Worm (Caenorhabditis elegans) whole organism, L4 larva: Measurements from ENCODE around the gene sprr-2.

Experiments used
- F49E8.2 ChIP-seq: sonication (generic microtip); optimal IDR thresholded peaks from 2 replicates; lab custom pipeline; 2016; ENCODE audit warnings: missing compliant biosample characterization, mild to moderate bottlenecking, missing genetic modification characterization, borderline replicate concordance
- Y48G9A.11 ChIP-seq: fragments of 200-800 bp; sonication (Bioruptor generic); IDR thresholded peaks from 2 replicates; pipeline ENCODE4 v1.3.6; 2022; ENCODE audit warnings: missing genetic modification reagents, missing genetic modification characterization, missing compliant biosample characterization
- Y5F2A.4 ChIP-seq: fragments of 200-800 bp; sonication (Bioruptor generic); optimal IDR thresholded peaks from 2 replicates; lab custom pipeline; 2018; ENCODE audit warnings: mild to moderate bottlenecking, missing genetic modification characterization, missing compliant biosample characterization
- ZK337.2 ChIP-seq: fragments of 200-800 bp; sonication (Bioruptor generic); IDR thresholded peaks from 2 replicates; pipeline ENCODE4 v1.3.6; 2022; ENCODE audit warnings: missing genetic modification reagents, missing genetic modification characterization, missing compliant biosample characterization
- ama-1 ChIP-seq: fragments of 150-350 bp; optimal IDR thresholded peaks from 2 replicates; lab custom pipeline; 2014; ENCODE audit warnings: inconsistent platforms, mixed read lengths
- attf-4 ChIP-seq: sonication (generic microtip); optimal IDR thresholded peaks from 3 replicates; lab custom pipeline; 2017; ENCODE audit warnings: missing biosample characterization, missing genetic modification characterization
- ceh-20 ChIP-seq: fragments of 200-800 bp; sonication (Bioruptor generic); IDR thresholded peaks from 2 replicates; pipeline ENCODE4 v1.3.6; 2022; ENCODE audit warnings: missing genetic modification reagents, missing genetic modification characterization, missing compliant biosample characterization
- ceh-32 ChIP-seq: sonication (generic microtip); optimal IDR thresholded peaks from 2 replicates; lab custom pipeline; 2016; ENCODE audit warnings: mild to moderate bottlenecking, missing genetic modification characterization, missing compliant biosample characterization; ENCODE audit not compliant: poor library complexity
- ceh-82 ChIP-seq: sonication (generic microtip); optimal IDR thresholded peaks from 2 replicates; lab custom pipeline; 2017; ENCODE audit warnings: missing biosample characterization, missing genetic modification characterization
- daf-16 ChIP-seq, 3 experiments: sonication (generic microtip); optimal IDR thresholded peaks; 2 replicates each; lab custom pipeline; 2016 to 2017; ENCODE audit warnings: missing genetic modification characterization in 3 of 3, missing genetic modification reagents in 3 of 3, mild to moderate bottlenecking in 2 of 3, missing compliant biosample characterization in 2 of 3, missing biosample characterization in 1 of 3, moderate library complexity in 1 of 3
- daf-19 ChIP-seq: fragments of 200-800 bp; sonication (Bioruptor generic); conservative IDR thresholded peaks from 2 replicates; pipeline ENCODE4 v1.3.6; 2022; ENCODE audit warnings: missing genetic modification characterization, missing compliant biosample characterization
- dpl-1 ChIP-seq: fragments of 150-350 bp; optimal IDR thresholded peaks from 2 replicates; lab custom pipeline; 2014; ENCODE audit warnings: missing biosample characterization, missing genetic modification reagents, missing genetic modification characterization
- dve-1 ChIP-seq: sonication (generic microtip); optimal IDR thresholded peaks from 2 replicates; lab custom pipeline; 2017; ENCODE audit warnings: antibody characterized with exemption, mild to moderate bottlenecking, missing genetic modification characterization, missing compliant biosample characterization; ENCODE audit not compliant: insufficient read depth
- egl-43 ChIP-seq: fragments of 200-800 bp; sonication (Bioruptor generic); IDR thresholded peaks from 2 replicates; pipeline ENCODE4 v1.3.6; 2022; ENCODE audit warnings: missing genetic modification reagents, missing genetic modification characterization, missing compliant biosample characterization
- gei-8 ChIP-seq: fragments of 200-800 bp; sonication (Bioruptor generic); optimal IDR thresholded peaks from 2 replicates; lab custom pipeline; 2018; ENCODE audit warnings: mild to moderate bottlenecking, missing genetic modification characterization, missing compliant biosample characterization
- hif-1 ChIP-seq, 2 experiments: sonication (generic microtip); optimal IDR thresholded peaks; 2 replicates each; lab custom pipeline; 2016 to 2017; ENCODE audit warnings: missing compliant biosample characterization in 2 of 2, missing genetic modification characterization in 2 of 2, missing genetic modification reagents in 2 of 2, missing genotype in 2 of 2, mild to moderate bottlenecking in 1 of 2
- hlh-11 ChIP-seq: fragments of 200-800 bp; sonication (Bioruptor generic); optimal IDR thresholded peaks from 2 replicates; lab custom pipeline; 2018; ENCODE audit warnings: mild to moderate bottlenecking, missing genetic modification characterization, missing compliant biosample characterization
- jun-1 ChIP-seq: fragments of 150-350 bp; optimal IDR thresholded peaks from 2 replicates; lab custom pipeline; 2014; ENCODE audit warnings: missing biosample characterization, missing genetic modification reagents, missing genetic modification characterization
- lin-1 ChIP-seq: fragments of 200-800 bp; sonication (Bioruptor generic); IDR thresholded peaks from 2 replicates; pipeline ENCODE4 v1.3.6; 2022; ENCODE audit warnings: missing genetic modification reagents, missing genetic modification characterization, missing compliant biosample characterization
- lin-13 ChIP-seq: fragments of 150-350 bp; optimal IDR thresholded peaks from 2 replicates; lab custom pipeline; 2014; ENCODE audit warnings: missing biosample characterization, missing genetic modification reagents, missing genetic modification characterization
- lin-15B ChIP-seq: fragments of 150-350 bp; sonication (generic microtip); optimal IDR thresholded peaks from 3 replicates; lab custom pipeline; 2014; ENCODE audit warnings: missing biosample characterization, missing genetic modification characterization
- lin-29 ChIP-seq: fragments of 200-800 bp; sonication (Bioruptor generic); IDR thresholded peaks from 2 replicates; pipeline ENCODE4 v1.3.6; 2022; ENCODE audit warnings: missing genetic modification reagents, missing genetic modification characterization, missing compliant biosample characterization
- lin-38 ChIP-seq: fragments of 200-800 bp; sonication (Bioruptor generic); IDR thresholded peaks from 2 replicates; pipeline ENCODE4 v1.3.6; 2022; ENCODE audit warnings: missing genetic modification reagents, missing genetic modification characterization, missing compliant biosample characterization
- lir-3 ChIP-seq: sonication (generic microtip); optimal IDR thresholded peaks from 2 replicates; lab custom pipeline; 2016; ENCODE audit warnings: mild to moderate bottlenecking, missing genetic modification characterization, missing compliant biosample characterization
- madf-9 ChIP-seq: fragments of 200-800 bp; sonication (Bioruptor generic); conservative IDR thresholded peaks from 2 replicates; pipeline ENCODE4 v1.3.6; 2022; ENCODE audit warnings: missing genetic modification reagents, missing genetic modification characterization, missing compliant biosample characterization
- mdl-1 ChIP-seq, 2 experiments: fragments of 150-350 bp in 1 of 2; sonication (generic microtip) in 1 of 2; optimal IDR thresholded peaks; 2 replicates each; lab custom pipeline; 2014 to 2017; ENCODE audit warnings: missing biosample characterization in 2 of 2, missing genetic modification characterization in 2 of 2
- mxl-3 ChIP-seq: fragments of 200-800 bp; sonication (Bioruptor generic); optimal IDR thresholded peaks from 2 replicates; lab custom pipeline; 2018; ENCODE audit warnings: mild to moderate bottlenecking, missing genetic modification characterization, missing compliant biosample characterization
- nhr-102 ChIP-seq: sonication (generic microtip); optimal IDR thresholded peaks from 2 replicates; lab custom pipeline; 2016; ENCODE audit warnings: mild to moderate bottlenecking, missing genetic modification characterization, moderate library complexity, missing compliant biosample characterization
- nhr-11 ChIP-seq: fragments of 150-350 bp; optimal IDR thresholded peaks from 2 replicates; lab custom pipeline; 2014; ENCODE audit warnings: missing biosample characterization, missing genetic modification characterization
- nhr-28 ChIP-seq: fragments of 150-350 bp; optimal IDR thresholded peaks from 2 replicates; lab custom pipeline; 2014; ENCODE audit warnings: missing biosample characterization, missing genetic modification characterization
- nhr-41 ChIP-seq: fragments of 200-800 bp; sonication (Bioruptor generic); IDR thresholded peaks from 2 replicates; pipeline ENCODE4 v1.3.6; 2022; ENCODE audit warnings: missing genetic modification reagents, missing genetic modification characterization, missing compliant biosample characterization
- nhr-42 ChIP-seq: fragments of 200-800 bp; sonication (Bioruptor generic); IDR thresholded peaks from 2 replicates; pipeline ENCODE4 v1.3.6; 2022; ENCODE audit warnings: missing genetic modification characterization, missing compliant biosample characterization
- nhr-77 ChIP-seq: fragments of 150-350 bp; optimal IDR thresholded peaks from 2 replicates; lab custom pipeline; 2014; ENCODE audit warnings: missing biosample characterization, missing genetic modification characterization
- php-3 ChIP-seq: fragments of 200-800 bp; sonication (Bioruptor generic); IDR thresholded peaks from 2 replicates; pipeline ENCODE4 v1.3.6; 2022; ENCODE audit warnings: missing genetic modification reagents, missing genetic modification characterization, missing compliant biosample characterization
- pqm-1 ChIP-seq: sonication (generic microtip); optimal IDR thresholded peaks from 2 replicates; lab custom pipeline; 2017; ENCODE audit warnings: missing biosample characterization, missing genetic modification characterization
- rbr-2 ChIP-seq: sonication (generic microtip); optimal IDR thresholded peaks from 2 replicates; lab custom pipeline; 2016; ENCODE audit warnings: missing genotype, missing genetic modification characterization, missing compliant biosample characterization
- saeg-2 ChIP-seq: fragments of 200-800 bp; sonication (Bioruptor generic); IDR thresholded peaks from 2 replicates; pipeline ENCODE4 v1.3.6; 2022; ENCODE audit warnings: missing genetic modification reagents, missing genetic modification characterization, missing compliant biosample characterization
- sdz-12 ChIP-seq: fragments of 200-800 bp; sonication (Bioruptor generic); optimal IDR thresholded peaks from 2 replicates; lab custom pipeline; 2018; ENCODE audit warnings: mild to moderate bottlenecking, missing genetic modification characterization, missing compliant biosample characterization
- snpc-1.2 ChIP-seq: fragments of 200-800 bp; sonication (Bioruptor generic); IDR thresholded peaks from 2 replicates; pipeline ENCODE4 v1.3.6; 2022; ENCODE audit warnings: missing genetic modification reagents, missing genetic modification characterization, missing compliant biosample characterization
- spr-3 ChIP-seq: fragments of 200-800 bp; sonication (Bioruptor generic); optimal IDR thresholded peaks from 2 replicates; lab custom pipeline; 2018; ENCODE audit warnings: mild to moderate bottlenecking, missing genetic modification characterization, missing compliant biosample characterization
- tag-97 ChIP-seq: fragments of 200-800 bp; sonication (Bioruptor generic); IDR thresholded peaks from 2 replicates; pipeline ENCODE4 v1.3.6; 2022; ENCODE audit warnings: missing genetic modification characterization, missing compliant biosample characterization
- tra-1 ChIP-seq: fragments of 200-800 bp; sonication (Bioruptor generic); IDR thresholded peaks from 2 replicates; pipeline ENCODE4 v1.3.6; 2022; ENCODE audit warnings: missing genetic modification reagents, missing genetic modification characterization, missing compliant biosample characterization
- unc-62 ChIP-seq, 3 experiments: fragments of 150-350 bp in 1 of 3; sonication (generic microtip); optimal IDR thresholded peaks in 2 of 3; peaks in 1 of 3; 1 replicate in 1 of 3; 2 replicates in 2 of 3; lab custom pipeline; 2014 to 2017; ENCODE audit warnings: missing biosample characterization in 3 of 3, missing genetic modification characterization in 3 of 3, missing genetic modification reagents in 3 of 3, missing genotype in 1 of 3
- zag-1 ChIP-seq: fragments of 150-350 bp; optimal IDR thresholded peaks from 2 replicates; lab custom pipeline; 2014; ENCODE audit warnings: missing biosample characterization, missing genetic modification characterization
- zfp-3 ChIP-seq: fragments of 200-800 bp; sonication (Bioruptor generic); conservative IDR thresholded peaks from 2 replicates; pipeline ENCODE4 v1.3.6; 2022; ENCODE audit warnings: missing genetic modification reagents, missing genetic modification characterization, missing compliant biosample characterization
- zip-11 ChIP-seq: fragments of 200-800 bp; sonication (Bioruptor generic); IDR thresholded peaks from 2 replicates; pipeline ENCODE4 v1.3.6; 2022; ENCODE audit warnings: missing genetic modification characterization, missing compliant biosample characterization
- ztf-11 ChIP-seq: fragments of 150-350 bp; optimal IDR thresholded peaks from 2 replicates; lab custom pipeline; 2014; ENCODE audit warnings: missing biosample characterization, missing genetic modification characterization

sprr-2 gene

ce11 chrX:14810718-14811117, 17.5 kb downstream of the sprr-2 start, which contains the start of gene atf-4 (continued):
- TF ChIP-seq saeg-2 (no peak), ceh-20 (GFP tag; lab: Robert Waterston, UW) (no peak), nhr-42 (GFP tag; lab: Robert Waterston, UW) (no peak), rbr-2 (tag; lab: Kevin White, UChicago) (peak; percentile 16), Y5F2A.4 (GFP tag; lab: Kevin White, UChicago) (no peak), Y48G9A.11 (GFP tag; lab: Robert Waterston, UW) (no peak), hlh-11 (tag; lab: Kevin White, UChicago) (peak; percentile 87), zfp-3 (GFP tag; lab: Robert Waterston, UW) (no peak), mxl-3 (GFP tag; lab: Kevin White, UChicago) (peak; percentile 63), attf-4 (tag; lab: Kevin White, UChicago) (no peak), ceh-82 (tag; lab: Kevin White, UChicago) (no peak), madf-9 (no peak), snpc-1.2 (GFP tag; lab: Robert Waterston, UW) (no peak), ama-1 (lab: Kevin White, UChicago) (no peak), lin-13 (peak; percentile 24), daf-16 (GFP tag; optimal IDR thresholded peaks at IDR 0.05; lab: Kevin White, UChicago) (no peak), daf-16 (tag; optimal IDR thresholded peaks at IDR 0.05; lab: Kevin White, UChicago) (peak; percentile 71), lin-15B (tag; lab: Kevin White, UChicago) (no peak), F49E8.2 (tag; lab: Kevin White, UChicago) (no peak), jun-1 (tag; lab: Kevin White, UChicago) (no peak), zip-11 (GFP tag; lab: Robert Waterston, UW) (no peak), php-3 (GFP tag; lab: Robert Waterston, UW) (no peak), nhr-11 (peak; percentile 83), dpl-1 (GFP tag; lab: Kevin White, UChicago) (peak; percentile 68), daf-19 (no peak), ztf-11 (tag; lab: Kevin White, UChicago) (no peak), sdz-12 (no peak), spr-3 (no peak), pqm-1 (tag; lab: Kevin White, UChicago) (peak; percentile 24), lir-3 (tag; lab: Kevin White, UChicago) (no peak), mdl-1 (tag; optimal IDR thresholded peaks at IDR 0.05; lab: Kevin White, UChicago) (peak; percentile 81 to 95), lin-38 (no peak), nhr-102 (tag; lab: Kevin White, UChicago) (peak; percentile 38), nhr-77 (tag; lab: Kevin White, UChicago) (peak; percentile 78), nhr-28 (tag; lab: Kevin White, UChicago) (peak; percentile 86)

DNA sequence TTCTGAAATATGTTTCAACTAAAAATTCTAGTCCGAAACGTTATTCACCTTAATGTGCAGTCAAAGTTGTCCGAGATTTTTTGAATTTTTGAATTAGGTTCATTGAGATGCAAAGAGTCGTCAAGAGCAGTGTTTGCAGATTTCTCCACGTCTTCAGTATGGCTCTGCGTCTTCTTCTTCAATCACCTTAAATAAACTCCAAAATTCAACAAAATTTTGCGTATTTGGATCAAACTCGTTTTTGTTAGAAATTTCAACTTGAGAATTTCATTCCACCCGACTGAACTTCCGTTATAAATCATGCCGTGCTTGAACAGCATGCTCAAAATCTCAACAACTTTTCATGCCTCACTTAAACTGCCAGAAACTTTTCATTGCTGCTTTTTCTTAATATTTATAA, 18.8 kb downstream of the sprr-2 start, which contains the start of gene T04C10.3:
TSS of gene T04C10.3 (plus strand) at position 301 of the 400 bp plus-strand sequence.
- TF ChIP-seq lin-29 (GFP tag; lab: Robert Waterston, UW) (no peak), tra-1 (GFP tag; lab: Robert Waterston, UW) (no peak)

DNA sequence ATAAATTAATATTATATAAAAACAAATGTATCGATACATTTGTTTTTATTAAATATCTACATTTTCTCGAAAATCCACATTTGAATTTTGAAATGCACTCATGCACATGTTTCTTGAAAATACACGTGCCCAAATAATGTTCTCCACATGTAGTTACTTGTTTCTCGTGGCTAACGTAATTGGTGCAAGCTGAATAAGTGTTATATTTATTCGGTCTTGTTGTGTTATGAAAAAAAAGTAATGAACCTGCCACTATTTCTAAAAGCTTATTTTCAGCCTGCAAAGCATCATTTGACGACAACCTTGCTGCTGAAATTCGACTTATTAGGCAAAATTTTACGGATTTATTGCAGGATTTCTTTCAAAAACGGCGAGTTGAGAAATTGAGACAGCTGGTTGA, 20.2 kb downstream of the sprr-2 start:
- TF ChIP-seq jun-1 (tag; lab: Kevin White, UChicago) (peak; percentile 52), hif-1 (tag; optimal IDR thresholded peaks at IDR 0.05; lab: Kevin White, UChicago) (peak in 1 of 2 experiments; percentile 2), attf-4 (tag; lab: Kevin White, UChicago) (no peak), lin-15B (tag; lab: Kevin White, UChicago) (no peak), ZK337.2 (GFP tag; lab: Robert Waterston, UW) (no peak), zag-1 (tag; lab: Kevin White, UChicago) (no peak), unc-62 (GFP tag; optimal IDR thresholded peaks at IDR 0.05 in 1 of 2; lab: Kevin White, UChicago) (peak in 1 of 2 experiments; percentile 86), unc-62 (tag; optimal IDR thresholded peaks at IDR 0.05; lab: Kevin White, UChicago) (no peak), dve-1 (peak; percentile 85), gei-8 (GFP tag; lab: Kevin White, UChicago) (no peak), nhr-41 (GFP tag; lab: Robert Waterston, UW) (no peak), ztf-11 (tag; lab: Kevin White, UChicago) (no peak), egl-43 (GFP tag; lab: Robert Waterston, UW) (no peak), nhr-28 (tag; lab: Kevin White, UChicago) (peak; percentile 21), lin-1 (GFP tag; lab: Robert Waterston, UW) (no peak), ceh-82 (tag; lab: Kevin White, UChicago) (no peak), ceh-32 (no peak), tag-97 (GFP tag; lab: Robert Waterston, UW) (no peak), lin-13 (no peak), Y5F2A.4 (GFP tag; lab: Kevin White, UChicago) (no peak)
